Fruit fly (Drosophila melanogaster): ENCODE measurements around the gene CG17806.

CG17806 gene

dm6 chr3R:17776952-17777407 is 26.1 kb downstream of the CG17806 start (continued):
- no peak for TF ChIP-seq sima (GFP tag; optimal IDR thresholded peaks at IDR 0.05)
- TF ChIP-seq fru (optimal IDR thresholded peaks at IDR 0.05): no peak
- TF ChIP-seq Myb (GFP tag; optimal IDR thresholded peaks at IDR 0.05): no peak
- no peak for TF ChIP-seq CG6654 (GFP tag; optimal IDR thresholded peaks at IDR 0.05)
- TF ChIP-seq Mes4 (GFP tag; optimal IDR thresholded peaks at IDR 0.05): no peak
- no peak for TF ChIP-seq Side (GFP tag; optimal IDR thresholded peaks at IDR 0.05)
- no peak for TF ChIP-seq CG18619 (GFP tag; optimal IDR thresholded peaks at IDR 0.05)
- no peak for TF ChIP-seq lbe (GFP tag; optimal IDR thresholded peaks at IDR 0.05)
- TF ChIP-seq btn (GFP tag; optimal IDR thresholded peaks at IDR 0.05): no peak
- TF ChIP-seq CG7556 (GFP tag; optimal IDR thresholded peaks at IDR 0.05): peak; percentile 31
- TF ChIP-seq ci (GFP tag; IDR thresholded peaks at IDR 0.05): peak; percentile 54; the same call in 1 of the 3 replicates
- TF ChIP-seq esg (GFP tag; conservative IDR thresholded peaks at IDR 0.05): 0 out of 2 replicates have a peak, but pooled peaks have one; percentile 12
- no peak for TF ChIP-seq ara (GFP tag; IDR thresholded peaks at IDR 0.05)
- TF ChIP-seq CG15269 (tag; optimal IDR thresholded peaks at IDR 0.05): peak; percentile 12
- TF ChIP-seq repo (GFP tag; optimal IDR thresholded peaks at IDR 0.05): no peak
- no peak for TF ChIP-seq exex (tag; optimal IDR thresholded peaks at IDR 0.05)
- TF ChIP-seq Bgb (GFP tag; IDR thresholded peaks at IDR 0.05; ENCODE audit: partially characterized antibody): no peak
- TF ChIP-seq pum (GFP tag; optimal IDR thresholded peaks at IDR 0.05): peak; percentile 3
- no peak for TF ChIP-seq CG17328 (GFP tag; IDR thresholded peaks at IDR 0.05)
- TF ChIP-seq Ets65A (GFP tag): peak; percentile 38
- no peak for TF ChIP-seq zfh2 (GFP tag; optimal IDR thresholded peaks at IDR 0.05)
- no peak for TF ChIP-seq pros (GFP tag; optimal IDR thresholded peaks at IDR 0.05)
- no peak for TF ChIP-seq Dp (GFP tag; optimal IDR thresholded peaks at IDR 0.05)
- TF ChIP-seq B-H1 (GFP tag; IDR thresholded peaks at IDR 0.05): no peak
- no peak for TF ChIP-seq CG11456 (GFP tag; IDR thresholded peaks at IDR 0.05)
- TF ChIP-seq Tbp (GFP tag; optimal IDR thresholded peaks at IDR 0.05): no peak
- TF ChIP-seq Ada2b (GFP tag; IDR thresholded peaks at IDR 0.05): no peak
- TF ChIP-seq Bdp1 (GFP tag; optimal IDR thresholded peaks at IDR 0.05): no peak
- TF ChIP-seq CG32772 (GFP tag; IDR thresholded peaks at IDR 0.05): no peak
- TF ChIP-seq chinmo (GFP tag; IDR thresholded peaks at IDR 0.05; ENCODE audit: partially characterized antibody): peak; percentile 77; the same call in 2 of the 4 replicates
- TF ChIP-seq CG1024 (GFP tag; IDR thresholded peaks at IDR 0.05): no peak
- TF ChIP-seq CG34224 (GFP tag; IDR thresholded peaks at IDR 0.05; ENCODE audit: partially characterized antibody): no peak
- TF ChIP-seq CG12942 (GFP tag; optimal IDR thresholded peaks at IDR 0.05): no peak
- TF ChIP-seq CG8478 (optimal IDR thresholded peaks at IDR 0.05): no peak
- TF ChIP-seq pnt (GFP tag; optimal IDR thresholded peaks at IDR 0.05): no peak
- TF ChIP-seq CG9817 (tag; optimal IDR thresholded peaks at IDR 0.05): peak; percentile 26
- no peak for TF ChIP-seq sob (GFP tag; IDR thresholded peaks at IDR 0.05)
- no peak for TF ChIP-seq Ptx1 (GFP tag; IDR thresholded peaks at IDR 0.05)
- TF ChIP-seq chn (GFP tag; optimal IDR thresholded peaks at IDR 0.05): no peak
- no peak for TF ChIP-seq pan (optimal IDR thresholded peaks at IDR 0.05)
- TF ChIP-seq pan (GFP tag; optimal IDR thresholded peaks at IDR 0.05 in 1 of 2, IDR thresholded peaks at IDR 0.05 in 1 of 2): peak in 1 of 2 experiments; percentile 63
- peak in 1 of 2 experiments; percentile 40 for TF ChIP-seq Hr51 (GFP tag; optimal IDR thresholded peaks at IDR 0.05)
- TF ChIP-seq sug (tag; optimal IDR thresholded peaks at IDR 0.05): no peak
- TF ChIP-seq lmd (GFP tag; IDR thresholded peaks at IDR 0.05): no peak
- no peak for TF ChIP-seq schlank (tag; optimal IDR thresholded peaks at IDR 0.05)
- TF ChIP-seq stc (GFP tag; IDR thresholded peaks at IDR 0.05): no peak
- no peak for TF ChIP-seq CG12155 (GFP tag; optimal IDR thresholded peaks at IDR 0.05)
- TF ChIP-seq CG14860 (GFP tag; IDR thresholded peaks at IDR 0.05; ENCODE audit: partially characterized antibody): no peak
- TF ChIP-seq CG13287 (GFP tag; IDR thresholded peaks at IDR 0.05; ENCODE audit: partially characterized antibody): no peak
- TF ChIP-seq dmrt11E (tag; optimal IDR thresholded peaks at IDR 0.05): no peak
- TF ChIP-seq CG31224 (GFP tag; IDR thresholded peaks at IDR 0.05): no peak
- TF ChIP-seq Nf-YC (tag; optimal IDR thresholded peaks at IDR 0.05): peak; percentile 16
- no peak for TF ChIP-seq CG7963 (GFP tag; IDR thresholded peaks at IDR 0.05; ENCODE audit: partially characterized antibody)
